Worm (Caenorhabditis elegans): ENCODE measurements around the gene zmp-6.

zmp-6 gene

ce11 chrIII:7247740-7248139 is at the start of gene zmp-6:
TSS of gene zmp-6 (minus strand) at chrIII:7247840.
- TF ChIP-seq klf-2 (GFP tag; conservative IDR thresholded peaks at IDR 0.05), result no peak
- no peak for TF ChIP-seq tab-1 (GFP tag; IDR thresholded peaks at IDR 0.05)
- TF ChIP-seq T22C8.4 (GFP tag; IDR thresholded peaks at IDR 0.05), result no peak
- no peak for TF ChIP-seq med-1 (GFP tag; optimal IDR thresholded peaks at IDR 0.05; ENCODE audit: insufficient read depth)
- no peak for TF ChIP-seq flt-1 (GFP tag; IDR thresholded peaks at IDR 0.05)
- no peak for TF ChIP-seq ztf-23 (GFP tag; IDR thresholded peaks at IDR 0.05)
- TF ChIP-seq ztf-29 (GFP tag; IDR thresholded peaks at IDR 0.05), result no peak
- no peak for TF ChIP-seq cog-1 (tag; optimal IDR thresholded peaks at IDR 0.05)
- no peak for TF ChIP-seq ref-1 (GFP tag; conservative IDR thresholded peaks at IDR 0.05)

ce11 chrIII:7297045-7297680 is 49.5 kb upstream of the zmp-6 start:
- TF ChIP-seq cog-1 (tag; optimal IDR thresholded peaks at IDR 0.05) (no peak), ztf-23 (GFP tag; IDR thresholded peaks at IDR 0.05) (no peak), flt-1 (GFP tag; IDR thresholded peaks at IDR 0.05) (no peak), tab-1 (GFP tag; IDR thresholded peaks at IDR 0.05) (no peak), ztf-29 (GFP tag; IDR thresholded peaks at IDR 0.05) (no peak), klf-2 (GFP tag; conservative IDR thresholded peaks at IDR 0.05) (no peak), med-1 (GFP tag; optimal IDR thresholded peaks at IDR 0.05; ENCODE audit: insufficient read depth) (no peak), ref-1 (GFP tag; conservative IDR thresholded peaks at IDR 0.05) (no peak), T22C8.4 (GFP tag; IDR thresholded peaks at IDR 0.05) (no peak)

- TF ChIP-seq tab-1 (GFP tag; IDR thresholded peaks at IDR 0.05) (no peak), ztf-23 (GFP tag; IDR thresholded peaks at IDR 0.05) (no peak), cog-1 (tag; optimal IDR thresholded peaks at IDR 0.05) (no peak), klf-2 (GFP tag; conservative IDR thresholded peaks at IDR 0.05) (no peak), flt-1 (GFP tag; IDR thresholded peaks at IDR 0.05) (no peak), T22C8.4 (GFP tag; IDR thresholded peaks at IDR 0.05) (no peak), ref-1 (GFP tag; conservative IDR thresholded peaks at IDR 0.05) (no peak), med-1 (GFP tag; optimal IDR thresholded peaks at IDR 0.05; ENCODE audit: insufficient read depth) (no peak), ztf-29 (GFP tag; IDR thresholded peaks at IDR 0.05) (no peak)
These were observed 48.5 kb upstream of the zmp-6 start for ce11 chrIII:7296092-7296668.

ce11 chrIII:7293075-7293684 is 45.5 kb upstream of the zmp-6 start, which contains the start of gene cwf-19L2:
TSS of gene cwf-19L2 (plus strand) at chrIII:7293634.
- TF ChIP-seq ztf-23 (GFP tag; IDR thresholded peaks at IDR 0.05), result no peak
- no peak for TF ChIP-seq ref-1 (GFP tag; conservative IDR thresholded peaks at IDR 0.05)
- TF ChIP-seq T22C8.4 (GFP tag; IDR thresholded peaks at IDR 0.05), result no peak
- no peak for TF ChIP-seq med-1 (GFP tag; optimal IDR thresholded peaks at IDR 0.05; ENCODE audit: insufficient read depth)
- no peak for TF ChIP-seq klf-2 (GFP tag; conservative IDR thresholded peaks at IDR 0.05)
- TF ChIP-seq cog-1 (tag; optimal IDR thresholded peaks at IDR 0.05), result no peak
- TF ChIP-seq flt-1 (GFP tag; IDR thresholded peaks at IDR 0.05), result no peak
- no peak for TF ChIP-seq ztf-29 (GFP tag; IDR thresholded peaks at IDR 0.05)
- no peak for TF ChIP-seq tab-1 (GFP tag; IDR thresholded peaks at IDR 0.05)

ce11 chrIII:7292569-7292968 is 44.9 kb upstream of the zmp-6 start:
- no peak for TF ChIP-seq klf-2 (GFP tag; conservative IDR thresholded peaks at IDR 0.05)
- no peak for TF ChIP-seq T22C8.4 (GFP tag; IDR thresholded peaks at IDR 0.05)
- TF ChIP-seq med-1 (GFP tag; optimal IDR thresholded peaks at IDR 0.05; ENCODE audit: insufficient read depth), result no peak
- no peak for TF ChIP-seq flt-1 (GFP tag; IDR thresholded peaks at IDR 0.05)
- no peak for TF ChIP-seq cog-1 (tag; optimal IDR thresholded peaks at IDR 0.05)

ce11 chrIII:7291216-7291615 is 43.6 kb upstream of the zmp-6 start:
- TF ChIP-seq T22C8.4 (GFP tag; IDR thresholded peaks at IDR 0.05) (no peak), flt-1 (GFP tag; IDR thresholded peaks at IDR 0.05) (no peak), klf-2 (GFP tag; conservative IDR thresholded peaks at IDR 0.05) (no peak), cog-1 (tag; optimal IDR thresholded peaks at IDR 0.05) (no peak), tab-1 (GFP tag; IDR thresholded peaks at IDR 0.05) (no peak), med-1 (GFP tag; optimal IDR thresholded peaks at IDR 0.05; ENCODE audit: insufficient read depth) (no peak), ref-1 (GFP tag; conservative IDR thresholded peaks at IDR 0.05) (no peak), ztf-23 (GFP tag; IDR thresholded peaks at IDR 0.05) (no peak), ztf-29 (GFP tag; IDR thresholded peaks at IDR 0.05) (no peak)

ce11 chrIII:7290462-7290861 is 42.8 kb upstream of the zmp-6 start, which contains the start of gene algn-11:
TSS of gene algn-11 (minus strand) at chrIII:7290562.
- no peak for TF ChIP-seq klf-2 (GFP tag; conservative IDR thresholded peaks at IDR 0.05)
- TF ChIP-seq ztf-29 (GFP tag; IDR thresholded peaks at IDR 0.05), result no peak
- no peak for TF ChIP-seq tab-1 (GFP tag; IDR thresholded peaks at IDR 0.05)
- no peak for TF ChIP-seq flt-1 (GFP tag; IDR thresholded peaks at IDR 0.05)
- TF ChIP-seq T22C8.4 (GFP tag; IDR thresholded peaks at IDR 0.05), result no peak
- TF ChIP-seq ref-1 (GFP tag; conservative IDR thresholded peaks at IDR 0.05), result no peak
- no peak for TF ChIP-seq med-1 (GFP tag; optimal IDR thresholded peaks at IDR 0.05; ENCODE audit: insufficient read depth)
- TF ChIP-seq ztf-23 (GFP tag; IDR thresholded peaks at IDR 0.05), result no peak

ce11 chrIII:7287503-7287902 is 39.9 kb upstream of the zmp-6 start, which contains the start of gene ykt-6:
TSS of gene ykt-6 (minus strand) at chrIII:7287603.
- TF ChIP-seq ref-1 (GFP tag; conservative IDR thresholded peaks at IDR 0.05) (no peak), ztf-23 (GFP tag; IDR thresholded peaks at IDR 0.05) (no peak), flt-1 (GFP tag; IDR thresholded peaks at IDR 0.05) (no peak), med-1 (GFP tag; optimal IDR thresholded peaks at IDR 0.05; ENCODE audit: insufficient read depth) (no peak), klf-2 (GFP tag; conservative IDR thresholded peaks at IDR 0.05) (no peak), tab-1 (GFP tag; IDR thresholded peaks at IDR 0.05) (no peak)

- TF ChIP-seq flt-1 (GFP tag; IDR thresholded peaks at IDR 0.05), result no peak
- TF ChIP-seq klf-2 (GFP tag; conservative IDR thresholded peaks at IDR 0.05), result no peak
- no peak for TF ChIP-seq ref-1 (GFP tag; conservative IDR thresholded peaks at IDR 0.05)
These were observed 38.1 kb upstream of the zmp-6 start, which contains the start of gene pho-5 for ce11 chrIII:7285783-7286182. TSS of gene pho-5 (minus strand) at chrIII:7285883.

All from whole organism, midembryonic.